Fruit fly (Drosophila melanogaster): ENCODE measurements around the gene Coq3.
A peak's percentile ranks its signal among the peaks of the same experiment; 100 is the strongest.

The Coq3 gene

DNA sequence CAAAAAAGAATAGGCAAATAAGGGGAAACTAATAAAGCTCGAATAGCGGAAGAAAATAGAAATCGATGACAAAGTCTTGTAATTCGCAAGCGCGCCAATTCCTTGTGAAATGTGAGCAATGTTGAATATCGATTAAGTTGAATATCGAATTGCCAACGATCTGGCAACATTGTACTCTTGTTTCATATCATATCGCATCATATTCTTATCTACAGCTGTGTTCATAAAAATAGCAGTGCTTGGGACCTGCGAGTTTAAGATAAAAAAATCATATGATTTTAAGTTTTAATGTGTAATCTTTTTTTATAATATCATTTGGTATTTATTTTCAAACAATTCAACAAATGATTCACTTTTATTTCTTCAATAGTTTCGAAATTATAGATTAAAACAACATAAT lies 9.4 kb downstream of the Coq3 start (continued):
- peak; percentile 65 for TF ChIP-seq CG2120 (GFP tag; optimal IDR thresholded peaks at IDR 0.05)
- TF ChIP-seq C15 (GFP tag; IDR thresholded peaks at IDR 0.05): no peak
- TF ChIP-seq tx (GFP tag; optimal IDR thresholded peaks at IDR 0.05): no peak
- TF ChIP-seq CG2199 (GFP tag; IDR thresholded peaks at IDR 0.05): no peak; the same call in 2 of the 3 replicates
- no peak for TF ChIP-seq Lpt (GFP tag; optimal IDR thresholded peaks at IDR 0.05)
- TF ChIP-seq Dp (GFP tag; optimal IDR thresholded peaks at IDR 0.05): peak; percentile 84
- peak; percentile 59; the same call in 1 of the 2 replicates for TF ChIP-seq CG31441 (GFP tag; IDR thresholded peaks at IDR 0.05)
- peak; percentile 54 for TF ChIP-seq CG33213 (GFP tag; optimal IDR thresholded peaks at IDR 0.05)
- TF ChIP-seq amos (GFP tag; IDR thresholded peaks at IDR 0.05; ENCODE audit: partially characterized antibody): peak; percentile 74
- peak; percentile 25 for TF ChIP-seq CG10209 (GFP tag; optimal IDR thresholded peaks at IDR 0.05)
- TF ChIP-seq kay (GFP tag; optimal IDR thresholded peaks at IDR 0.05): peak; percentile 38
- no peak for TF ChIP-seq CG9817 (tag; optimal IDR thresholded peaks at IDR 0.05)
- no peak for TF ChIP-seq Sry-β (GFP tag; optimal IDR thresholded peaks at IDR 0.05)
- TF ChIP-seq CG6175 (GFP tag; IDR thresholded peaks at IDR 0.05): no peak
- TF ChIP-seq zen2 (GFP tag; IDR thresholded peaks at IDR 0.05; ENCODE audit: partially characterized antibody): peak; percentile 73; the same call in 1 of the 3 replicates
- TF ChIP-seq CG2889 (GFP tag; IDR thresholded peaks at IDR 0.05): no peak
- TF ChIP-seq Mes4 (GFP tag; optimal IDR thresholded peaks at IDR 0.05): no peak
- peak; percentile 18 for TF ChIP-seq bab2 (GFP tag; optimal IDR thresholded peaks at IDR 0.05)
- peak; percentile 12 for TF ChIP-seq MTF-1 (GFP tag; optimal IDR thresholded peaks at IDR 0.05; ENCODE audit: borderline replicate concordance)
- 0 out of 2 replicates have a peak, but pooled peaks have one; percentile 18 for TF ChIP-seq Drgx (GFP tag; IDR thresholded peaks at IDR 0.05)
- TF ChIP-seq CG8924 (tag; optimal IDR thresholded peaks at IDR 0.05): peak; percentile 60
- no peak for TF ChIP-seq CkIIα-i1 (GFP tag; IDR thresholded peaks at IDR 0.05)
- TF ChIP-seq CTCF (GFP tag; optimal IDR thresholded peaks at IDR 0.05): no peak
- no peak for TF ChIP-seq ERR (GFP tag; optimal IDR thresholded peaks at IDR 0.05)
- TF ChIP-seq Trl (optimal IDR thresholded peaks at IDR 0.05): no peak
- TF ChIP-seq Trl (GFP tag; optimal IDR thresholded peaks at IDR 0.05): peak; percentile 2
- TF ChIP-seq CG15073 (GFP tag; optimal IDR thresholded peaks at IDR 0.05): no peak
- TF ChIP-seq Adf1 (GFP tag; IDR thresholded peaks at IDR 0.05): no peak
- TF ChIP-seq CG8765 (GFP tag; IDR thresholded peaks at IDR 0.05): no peak
- TF ChIP-seq gt (GFP tag; IDR thresholded peaks at IDR 0.05): no peak
- no peak for TF ChIP-seq Hr78 (GFP tag; optimal IDR thresholded peaks at IDR 0.05)
- no peak for TF ChIP-seq wek (GFP tag; optimal IDR thresholded peaks at IDR 0.05)
- TF ChIP-seq hb (GFP tag; IDR thresholded peaks at IDR 0.05; ENCODE audit: partially characterized antibody): peak; percentile 69; the same call in 2 of the 3 replicates
- peak; percentile 58; the same call in 1 of the 2 replicates for TF ChIP-seq bbx (GFP tag; IDR thresholded peaks at IDR 0.05; ENCODE audit: partially characterized antibody)
- TF ChIP-seq cato (GFP tag; optimal IDR thresholded peaks at IDR 0.05; ENCODE audit: borderline replicate concordance): no peak
- peak; percentile 50 for TF ChIP-seq gsb-n (tag; optimal IDR thresholded peaks at IDR 0.05)
- peak; percentile 74 for TF ChIP-seq CG12391 (tag; optimal IDR thresholded peaks at IDR 0.05)
- TF ChIP-seq CG30431 (GFP tag; optimal IDR thresholded peaks at IDR 0.05): no peak
- no peak for TF ChIP-seq HmgD (GFP tag; optimal IDR thresholded peaks at IDR 0.05)
- no peak for TF ChIP-seq CG31224 (GFP tag; IDR thresholded peaks at IDR 0.05)
- no peak for TF ChIP-seq CG8359 (GFP tag; optimal IDR thresholded peaks at IDR 0.05; ENCODE audit: borderline replicate concordance)
- no peak for TF ChIP-seq gcm2 (GFP tag; optimal IDR thresholded peaks at IDR 0.05)
- TF ChIP-seq crc (GFP tag; optimal IDR thresholded peaks at IDR 0.05): no peak
- no peak for TF ChIP-seq Pdp1 (GFP tag; optimal IDR thresholded peaks at IDR 0.05)
- TF ChIP-seq CG16863 (GFP tag; optimal IDR thresholded peaks at IDR 0.05): no peak
- no peak for TF ChIP-seq Hmx (GFP tag; optimal IDR thresholded peaks at IDR 0.05)
- TF ChIP-seq CG6683 (GFP tag; optimal IDR thresholded peaks at IDR 0.05): no peak
- no peak for TF ChIP-seq CG7786 (GFP tag; optimal IDR thresholded peaks at IDR 0.05)

Measured in whole organism, embryonic.